Worm (Caenorhabditis elegans) whole organism, mixed stage, embryonic: ENCODE measurements around the gene C05B5.12.
A peak's percentile ranks its signal among the peaks of the same experiment; 100 is the strongest.

Source experiments
- M03D4.4 ChIP-seq: sonication (generic microtip); optimal IDR thresholded peaks from 2 replicates; lab custom pipeline; 2017; ENCODE audit warnings: mild to moderate bottlenecking, missing genetic modification characterization, missing compliant biosample characterization
- bed-3 ChIP-seq: fragments of 200-800 bp; sonication (Bioruptor generic); optimal IDR thresholded peaks from 3 replicates; lab custom pipeline; 2018; ENCODE audit warnings: mild to moderate bottlenecking, missing genetic modification characterization, moderate library complexity, missing compliant biosample characterization
- blmp-1 ChIP-seq: fragments of 150-350 bp; optimal IDR thresholded peaks from 2 replicates; lab custom pipeline; 2014; ENCODE audit warnings: missing biosample characterization, missing genetic modification characterization
- ceh-39 ChIP-seq: fragments of 150-350 bp; optimal IDR thresholded peaks from 2 replicates; lab custom pipeline; 2014; ENCODE audit warnings: missing biosample characterization, missing genetic modification characterization
- ceh-43 ChIP-seq: fragments of 200-800 bp; sonication (Bioruptor generic); optimal IDR thresholded peaks from 2 replicates; lab custom pipeline; 2018; ENCODE audit warnings: mild to moderate bottlenecking, missing genetic modification characterization, moderate library complexity, missing compliant biosample characterization
- ces-1 ChIP-seq: fragments of 150-350 bp; optimal IDR thresholded peaks from 2 replicates; lab custom pipeline; 2014; ENCODE audit warnings: missing biosample characterization, missing genetic modification reagents, missing genetic modification characterization
- cnd-1 ChIP-seq: fragments of 200-800 bp; sonication (Bioruptor generic); optimal IDR thresholded peaks from 2 replicates; lab custom pipeline; 2018; ENCODE audit warnings: mild to moderate bottlenecking, missing genetic modification characterization, missing compliant biosample characterization
- drap-1 ChIP-seq: fragments of 200-800 bp; sonication (Bioruptor generic); optimal IDR thresholded peaks from 3 replicates; lab custom pipeline; 2018; ENCODE audit warnings: mild to moderate bottlenecking, missing genetic modification characterization, missing compliant biosample characterization
- elt-1 ChIP-seq: sonication (generic microtip); optimal IDR thresholded peaks from 2 replicates; lab custom pipeline; 2017; ENCODE audit warnings: missing genetic modification characterization, mild to moderate bottlenecking, missing compliant biosample characterization, antibody characterized with exemption, moderate library complexity, borderline replicate concordance; ENCODE audit not compliant: insufficient read depth
- elt-3 ChIP-seq: fragments of 150-350 bp; optimal IDR thresholded peaks from 2 replicates; lab custom pipeline; 2014; ENCODE audit warnings: missing biosample characterization, missing genetic modification characterization
- flh-1 ChIP-seq: fragments of 200-800 bp; sonication (Bioruptor generic); optimal IDR thresholded peaks from 2 replicates; lab custom pipeline; 2018; ENCODE audit warnings: mild to moderate bottlenecking, missing genetic modification characterization, moderate library complexity, missing compliant biosample characterization
- ham-2 ChIP-seq: fragments of 200-800 bp; sonication (Bioruptor generic); optimal IDR thresholded peaks from 2 replicates; lab custom pipeline; 2018; ENCODE audit warnings: mild to moderate bottlenecking, missing genetic modification characterization, missing compliant biosample characterization
- hlh-1 ChIP-seq: fragments of 150-350 bp; optimal IDR thresholded peaks from 2 replicates; lab custom pipeline; 2014; ENCODE audit warnings: missing biosample characterization, missing genetic modification reagents, missing genetic modification characterization
- lin-13 ChIP-seq: fragments of 150-350 bp; optimal IDR thresholded peaks from 2 replicates; lab custom pipeline; 2014; ENCODE audit warnings: missing biosample characterization, missing genetic modification characterization
- lin-32 ChIP-seq: fragments of 200-800 bp; sonication (Bioruptor generic); optimal IDR thresholded peaks from 2 replicates; lab custom pipeline; 2018; ENCODE audit warnings: mild to moderate bottlenecking, missing genetic modification characterization, missing compliant biosample characterization
- lsy-2 ChIP-seq: fragments of 150-350 bp; optimal IDR thresholded peaks from 2 replicates; lab custom pipeline; 2014; ENCODE audit warnings: missing biosample characterization, missing genetic modification characterization
- mab-5 ChIP-seq: fragments of 150-350 bp; optimal IDR thresholded peaks from 2 replicates; lab custom pipeline; 2014; ENCODE audit warnings: missing biosample characterization, missing genetic modification characterization
- mep-1 ChIP-seq: fragments of 150-350 bp; optimal IDR thresholded peaks from 2 replicates; lab custom pipeline; 2017; ENCODE audit warnings: missing biosample characterization, missing genetic modification reagents, missing genetic modification characterization, inconsistent platforms
- nhr-12 ChIP-seq: fragments of 150-350 bp; optimal IDR thresholded peaks from 2 replicates; lab custom pipeline; 2014; ENCODE audit warnings: missing biosample characterization, missing genetic modification characterization
- nhr-2 ChIP-seq: fragments of 150-350 bp; optimal IDR thresholded peaks from 2 replicates; lab custom pipeline; 2014; ENCODE audit warnings: missing biosample characterization, missing genetic modification characterization
- nhr-237 ChIP-seq: fragments of 150-350 bp; optimal IDR thresholded peaks from 2 replicates; lab custom pipeline; 2014; ENCODE audit warnings: missing biosample characterization, missing genetic modification characterization
- nhr-28 ChIP-seq: fragments of 150-350 bp; optimal IDR thresholded peaks from 2 replicates; lab custom pipeline; 2014; ENCODE audit warnings: missing biosample characterization, missing genetic modification characterization
- pha-4 ChIP-seq: fragments of 150-350 bp; optimal IDR thresholded peaks from 2 replicates; lab custom pipeline; 2018; ENCODE audit warnings: missing biosample characterization, missing genetic modification reagents, missing genetic modification characterization
- sem-2 ChIP-seq: fragments of 200-800 bp; sonication (Bioruptor generic); optimal IDR thresholded peaks from 2 replicates; lab custom pipeline; 2018; ENCODE audit warnings: mild to moderate bottlenecking, missing genetic modification characterization, missing compliant biosample characterization
- snpc-4 ChIP-seq: fragments of 150-350 bp; optimal IDR thresholded peaks from 2 replicates; lab custom pipeline; 2014; ENCODE audit warnings: missing biosample characterization, missing genetic modification characterization
- sptf-1 ChIP-seq: sonication (generic microtip); optimal IDR thresholded peaks from 2 replicates; lab custom pipeline; 2017; ENCODE audit warnings: mild to moderate bottlenecking, missing genetic modification characterization, moderate library complexity, missing compliant biosample characterization
- tbx-8 ChIP-seq: fragments of 200-800 bp; sonication (Bioruptor generic); optimal IDR thresholded peaks from 2 replicates; lab custom pipeline; 2018; ENCODE audit warnings: mild to moderate bottlenecking, missing genetic modification characterization, moderate library complexity, missing compliant biosample characterization
- unc-120 ChIP-seq: sonication (generic microtip); optimal IDR thresholded peaks from 2 replicates; lab custom pipeline; 2017; ENCODE audit warnings: missing genetic modification characterization, missing compliant biosample characterization; ENCODE audit not compliant: poor library complexity, severe bottlenecking
- unc-39 ChIP-seq: fragments of 150-350 bp; optimal IDR thresholded peaks from 2 replicates; lab custom pipeline; 2014; ENCODE audit warnings: missing biosample characterization, missing genetic modification characterization
- unc-62 ChIP-seq: fragments of 150-350 bp; optimal IDR thresholded peaks from 2 replicates; lab custom pipeline; 2014; ENCODE audit warnings: missing biosample characterization, missing genetic modification reagents, missing genetic modification characterization
- zip-8 ChIP-seq: fragments of 150-350 bp; optimal IDR thresholded peaks from 2 replicates; lab custom pipeline; 2014; ENCODE audit warnings: missing biosample characterization, missing genetic modification characterization
- ztf-11 ChIP-seq: fragments of 150-350 bp; optimal IDR thresholded peaks from 2 replicates; lab custom pipeline; 2014; ENCODE audit warnings: missing biosample characterization, missing genetic modification characterization

C05B5.12 gene

DNA sequence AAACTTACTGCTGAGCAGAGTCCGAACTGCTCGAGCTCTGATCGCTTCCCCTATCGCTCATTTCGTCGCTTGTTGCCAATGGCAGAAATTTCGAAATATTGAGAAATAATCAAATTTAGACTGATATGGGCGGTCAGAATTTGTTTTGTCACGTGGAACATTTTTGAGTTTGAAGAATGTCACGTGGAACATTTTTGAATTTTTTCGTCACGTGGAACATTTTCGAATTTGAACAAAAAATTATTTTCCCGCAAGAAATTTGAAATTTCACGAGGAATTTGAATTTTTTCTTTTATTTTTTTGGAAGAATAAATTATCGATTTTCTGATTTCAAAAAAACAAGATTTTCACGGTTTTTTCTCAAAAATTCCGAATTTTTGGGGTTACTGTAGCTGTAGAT is 22.9 kb downstream of the C05B5.12 start, which contains the start of gene fbxa-155:
fbxa-155 (minus strand) TSS at position 101 of the 400 bp plus-strand sequence.
- TF ChIP-seq ham-2: no peak
- TF ChIP-seq unc-62: no peak
- TF ChIP-seq elt-1 (tag; lab: Kevin White, UChicago): no peak
- TF ChIP-seq unc-39 (tag; lab: Kevin White, UChicago): no peak
- no peak for TF ChIP-seq elt-3 (tag; lab: Kevin White, UChicago)
- no peak for TF ChIP-seq lsy-2
- TF ChIP-seq nhr-12 (tag; lab: Kevin White, UChicago): no peak
- no peak for TF ChIP-seq drap-1 (GFP tag; lab: Kevin White, UChicago)
- no peak for TF ChIP-seq nhr-28 (tag; lab: Kevin White, UChicago)
- TF ChIP-seq ceh-39 (tag; lab: Kevin White, UChicago): no peak
- no peak for TF ChIP-seq nhr-237 (tag; lab: Kevin White, UChicago)
- TF ChIP-seq M03D4.4 (tag; lab: Kevin White, UChicago): no peak
- no peak for TF ChIP-seq bed-3 (GFP tag; lab: Kevin White, UChicago)
- TF ChIP-seq flh-1 (GFP tag; lab: Kevin White, UChicago): no peak
- no peak for TF ChIP-seq mab-5
- TF ChIP-seq sem-2 (GFP tag; lab: Kevin White, UChicago): no peak
- no peak for TF ChIP-seq zip-8 (tag; lab: Kevin White, UChicago)
- no peak for TF ChIP-seq ceh-43 (GFP tag; lab: Kevin White, UChicago)
- no peak for TF ChIP-seq nhr-2
- TF ChIP-seq unc-120 (tag; lab: Kevin White, UChicago): no peak

- TF ChIP-seq lsy-2 (no peak), nhr-12 (tag; lab: Kevin White, UChicago) (no peak), lin-32 (GFP tag; lab: Kevin White, UChicago) (no peak), hlh-1 (tag; lab: Kevin White, UChicago) (no peak), snpc-4 (no peak), elt-1 (tag; lab: Kevin White, UChicago) (no peak), blmp-1 (tag; lab: Kevin White, UChicago) (no peak), cnd-1 (tag; lab: Kevin White, UChicago) (no peak)
Measured at ce11 chrIII:10012136-10012535, 25.0 kb downstream of the C05B5.12 start, which contains the start of gene C05B5.16. TSS of gene C05B5.16 (plus strand) at chrIII:10012436.

ce11 chrIII:10016413-10017051 is 29.4 kb downstream of the C05B5.12 start, which contains the start of gene rgs-1:
TSS of gene rgs-1 (minus strand) at chrIII:10016558.
- TF ChIP-seq tbx-8 (no peak), nhr-237 (tag; lab: Kevin White, UChicago) (no peak), ztf-11 (tag; lab: Kevin White, UChicago) (no peak), unc-62 (peak; percentile 25), elt-3 (tag; lab: Kevin White, UChicago) (no peak), nhr-28 (tag; lab: Kevin White, UChicago) (no peak), ham-2 (no peak), snpc-4 (no peak), mep-1 (tag; lab: Kevin White, UChicago) (peak; percentile 35), lin-13 (no peak), ces-1 (GFP tag; lab: Kevin White, UChicago) (peak; percentile 59), flh-1 (GFP tag; lab: Kevin White, UChicago) (no peak), sptf-1 (tag; lab: Kevin White, UChicago) (peak; percentile 38), nhr-2 (no peak), ceh-43 (GFP tag; lab: Kevin White, UChicago) (no peak), nhr-12 (tag; lab: Kevin White, UChicago) (no peak), unc-120 (tag; lab: Kevin White, UChicago) (no peak), bed-3 (GFP tag; lab: Kevin White, UChicago) (no peak), lsy-2 (peak; percentile 1), hlh-1 (tag; lab: Kevin White, UChicago) (no peak), ceh-39 (tag; lab: Kevin White, UChicago) (no peak), sem-2 (GFP tag; lab: Kevin White, UChicago) (no peak), pha-4 (tag; lab: Kevin White, UChicago) (no peak)

DNA sequence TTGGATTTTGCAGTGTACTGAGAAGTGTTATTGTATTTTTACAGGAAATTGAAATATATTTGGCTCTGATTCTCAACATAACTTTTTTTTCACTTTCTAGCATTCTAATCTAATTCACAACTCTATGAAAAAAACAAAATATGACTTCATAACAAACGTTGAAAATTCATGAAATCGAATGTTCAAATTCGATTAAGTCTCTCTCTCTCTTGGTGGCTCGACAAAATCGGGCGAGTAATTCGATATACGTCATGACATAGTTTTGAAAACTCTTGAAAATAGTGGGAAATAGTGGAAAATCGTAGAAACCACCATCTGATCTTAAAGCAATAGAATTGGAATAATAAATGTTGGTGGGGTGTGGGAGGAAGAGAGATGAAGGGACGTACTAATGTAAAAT is 30.8 kb downstream of the C05B5.12 start:
- TF ChIP-seq bed-3 (GFP tag; lab: Kevin White, UChicago): no peak
- TF ChIP-seq ces-1 (GFP tag; lab: Kevin White, UChicago): peak; percentile 95
- no peak for TF ChIP-seq mep-1 (tag; lab: Kevin White, UChicago)
